Fruit fly (Drosophila melanogaster): ENCODE data around the gene CG6927.
A peak's percentile ranks its signal among the peaks of the same experiment; 100 is the strongest.

The CG6927 gene

dm6 chrX:4939788-4940441 is 33.2 kb downstream of the CG6927 start:
- peak; percentile 96 for TF ChIP-seq Hr96 (GFP tag; optimal IDR thresholded peaks at IDR 0.05)
- peak; percentile 79 for TF ChIP-seq Clk (GFP tag; optimal IDR thresholded peaks at IDR 0.05)
- TF ChIP-seq CG7045 (GFP tag; optimal IDR thresholded peaks at IDR 0.05) = peak; percentile 88
- peak; percentile 89 for TF ChIP-seq CG5204 (GFP tag; optimal IDR thresholded peaks at IDR 0.05)
- TF ChIP-seq Crg-1 (GFP tag; optimal IDR thresholded peaks at IDR 0.05) = peak; percentile 88
- TF ChIP-seq CG7101 (tag; optimal IDR thresholded peaks at IDR 0.05) = peak; percentile 95
- TF ChIP-seq ovo (GFP tag; optimal IDR thresholded peaks at IDR 0.05) = peak; percentile 92
- TF ChIP-seq tj (GFP tag; optimal IDR thresholded peaks at IDR 0.05) = peak; percentile 80
- peak; percentile 85 for TF ChIP-seq Mnt (GFP tag; optimal IDR thresholded peaks at IDR 0.05)
- TF ChIP-seq toe (GFP tag; optimal IDR thresholded peaks at IDR 0.05) = peak; percentile 90
- TF ChIP-seq CG14711 (tag; optimal IDR thresholded peaks at IDR 0.05) = peak; percentile 89
- peak; percentile 81 for TF ChIP-seq CG11617 (GFP tag; optimal IDR thresholded peaks at IDR 0.05)
- peak; percentile 67 for TF ChIP-seq cic (GFP tag; optimal IDR thresholded peaks at IDR 0.05)
- TF ChIP-seq kay (GFP tag; ENCODE audit: borderline replicate concordance) = peak; percentile 56
- TF ChIP-seq CG33017 (tag; optimal IDR thresholded peaks at IDR 0.05) = peak; percentile 88
- peak; percentile 96 for TF ChIP-seq CG1620 (GFP tag; optimal IDR thresholded peaks at IDR 0.05)
- TF ChIP-seq bab1 (GFP tag; optimal IDR thresholded peaks at IDR 0.05) = peak; percentile 97
- no peak for TF ChIP-seq cnc (optimal IDR thresholded peaks at IDR 0.05)
- peak; percentile 92 for TF ChIP-seq pad (GFP tag; optimal IDR thresholded peaks at IDR 0.05)
- peak; percentile 90 for TF ChIP-seq CG12768 (GFP tag; optimal IDR thresholded peaks at IDR 0.05)

DNA sequence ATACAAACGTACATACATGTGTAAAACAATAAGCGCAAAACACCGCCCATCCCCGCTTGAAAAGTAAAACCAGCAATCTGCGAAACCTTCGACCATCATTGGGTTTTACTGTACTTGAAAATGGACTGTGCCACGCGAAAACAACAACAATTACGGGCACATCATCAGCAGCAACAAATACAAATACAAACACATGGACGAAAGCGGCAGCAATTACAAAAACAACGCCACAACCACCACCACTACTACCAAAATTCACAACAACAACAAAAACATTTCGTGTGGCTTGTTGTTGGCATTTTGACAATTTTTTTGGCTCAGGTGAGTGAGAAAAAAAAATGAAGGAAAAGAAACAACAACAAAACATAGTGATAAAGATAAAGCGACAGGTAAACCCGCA is 33.8 kb downstream of the CG6927 start:
- TF ChIP-seq CG12768 (GFP tag; optimal IDR thresholded peaks at IDR 0.05) = no peak
- TF ChIP-seq CG5204 (GFP tag; optimal IDR thresholded peaks at IDR 0.05) = no peak
- no peak for TF ChIP-seq CG7101 (tag; optimal IDR thresholded peaks at IDR 0.05)
- TF ChIP-seq ovo (GFP tag; optimal IDR thresholded peaks at IDR 0.05) = no peak
- no peak for TF ChIP-seq toe (GFP tag; optimal IDR thresholded peaks at IDR 0.05)
- TF ChIP-seq kay (GFP tag; ENCODE audit: borderline replicate concordance) = no peak
- no peak for TF ChIP-seq Clk (GFP tag; optimal IDR thresholded peaks at IDR 0.05)
- no peak for TF ChIP-seq CG11617 (GFP tag; optimal IDR thresholded peaks at IDR 0.05)
- TF ChIP-seq tj (GFP tag; optimal IDR thresholded peaks at IDR 0.05) = no peak
- TF ChIP-seq cic (GFP tag; optimal IDR thresholded peaks at IDR 0.05) = no peak

DNA sequence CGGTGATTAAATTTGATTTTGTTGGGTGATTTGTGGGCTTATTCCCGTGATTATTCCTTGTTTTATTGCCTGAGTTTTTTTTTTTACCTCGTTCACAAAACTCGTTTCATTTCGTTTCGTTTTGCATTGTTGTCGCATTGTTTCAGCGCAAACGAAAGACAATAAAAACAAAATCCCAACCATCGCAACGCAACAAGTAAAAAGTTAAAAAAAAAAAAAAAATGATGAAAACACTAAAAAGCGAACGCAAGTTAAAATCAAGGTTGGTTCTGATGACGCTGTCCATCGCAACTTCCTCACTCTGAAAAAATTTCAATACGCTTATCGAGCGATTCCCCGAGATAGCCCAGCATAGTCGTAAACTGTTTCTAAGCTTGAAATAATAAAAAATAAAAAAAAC is 34.8 kb downstream of the CG6927 start:
- TF ChIP-seq tj (GFP tag; optimal IDR thresholded peaks at IDR 0.05) = peak; percentile 82
- TF ChIP-seq Clk (GFP tag; optimal IDR thresholded peaks at IDR 0.05) = no peak
- TF ChIP-seq cic (GFP tag; optimal IDR thresholded peaks at IDR 0.05) = no peak

DNA sequence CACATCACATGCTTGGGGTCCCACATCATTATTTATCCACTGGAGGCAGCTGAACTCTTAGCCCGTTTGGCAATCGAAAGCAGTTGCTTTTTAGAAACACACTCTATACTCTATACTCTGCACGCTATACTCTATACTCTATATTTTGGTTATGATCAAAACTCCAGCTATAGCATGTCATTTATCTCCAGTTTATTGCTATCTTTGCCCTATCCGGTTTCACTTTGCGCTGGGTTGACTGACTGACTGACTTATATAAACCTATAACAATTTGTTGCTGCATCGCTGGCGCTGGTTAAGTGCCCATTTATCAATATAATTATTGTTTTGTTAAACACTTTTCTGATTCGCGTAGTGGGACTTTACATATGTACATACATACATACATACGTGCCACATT is 36.8 kb downstream of the CG6927 start:
- TF ChIP-seq CG5204 (GFP tag; optimal IDR thresholded peaks at IDR 0.05) (no peak), kay (GFP tag; ENCODE audit: borderline replicate concordance) (peak; percentile 59)

dm6 chrX:4955788-4956442 is 49.2 kb downstream of the CG6927 start:
- no peak for TF ChIP-seq CG33017 (tag; optimal IDR thresholded peaks at IDR 0.05)
- no peak for TF ChIP-seq toe (GFP tag; optimal IDR thresholded peaks at IDR 0.05)
- TF ChIP-seq Mnt (GFP tag; optimal IDR thresholded peaks at IDR 0.05) = no peak
- TF ChIP-seq CG11617 (GFP tag; optimal IDR thresholded peaks at IDR 0.05) = peak; percentile 12
- TF ChIP-seq kay (GFP tag; ENCODE audit: borderline replicate concordance) = no peak
- no peak for TF ChIP-seq CG14711 (tag; optimal IDR thresholded peaks at IDR 0.05)
- no peak for TF ChIP-seq CG1620 (GFP tag; optimal IDR thresholded peaks at IDR 0.05)
- peak; percentile 97 for TF ChIP-seq ovo (GFP tag; optimal IDR thresholded peaks at IDR 0.05)
- peak; percentile 79 for TF ChIP-seq bab1 (GFP tag; optimal IDR thresholded peaks at IDR 0.05)
- TF ChIP-seq Crg-1 (GFP tag; optimal IDR thresholded peaks at IDR 0.05) = peak; percentile 13
- no peak for TF ChIP-seq Clk (GFP tag; optimal IDR thresholded peaks at IDR 0.05)
- no peak for TF ChIP-seq cnc (optimal IDR thresholded peaks at IDR 0.05)
- no peak for TF ChIP-seq CG12768 (GFP tag; optimal IDR thresholded peaks at IDR 0.05)
- TF ChIP-seq tj (GFP tag; optimal IDR thresholded peaks at IDR 0.05) = peak; percentile 61

All from whole organism, adult.